Fruit fly (Drosophila melanogaster) whole organism, pupa: ENCODE measurements around the gene CG5781.

ENCODE experiments used
- CG13204 ChIP-seq: fragments of 200-800 bp; sonication (Bioruptor generic); optimal IDR thresholded peaks from 2 replicates; lab custom pipeline; 2018; ENCODE audit warnings: missing biosample characterization, mild to moderate bottlenecking, missing genetic modification characterization, moderate library complexity
- CG14655 ChIP-seq: fragments of 200-800 bp; sonication (Bioruptor generic); optimal IDR thresholded peaks from 3 replicates; lab custom pipeline; 2017; ENCODE audit warnings: mild to moderate bottlenecking, missing biosample characterization, missing genetic modification reagents, missing genetic modification characterization
- CG15710 ChIP-seq: fragments of 200-800 bp; sonication (Bioruptor generic); optimal IDR thresholded peaks from 2 replicates; lab custom pipeline; 2018; ENCODE audit warnings: missing biosample characterization, mild to moderate bottlenecking, missing genetic modification characterization, moderate library complexity
- CG32121 ChIP-seq: fragments of 200-800 bp; sonication (Bioruptor generic); IDR thresholded peaks from 2 replicates; pipeline ENCODE4 v1.3.6; 2022; ENCODE audit warnings: missing biosample characterization, missing genetic modification characterization
- CG4496 ChIP-seq: fragments of 200-800 bp; sonication (Bioruptor generic); IDR thresholded peaks from 3 replicates; pipeline ENCODE4 v1.3.6; 2022; ENCODE audit warnings: missing biosample characterization, missing genetic modification characterization
- CG8301 ChIP-seq: fragments of 200-800 bp; sonication (Bioruptor generic); optimal IDR thresholded peaks from 2 replicates; lab custom pipeline; 2018; ENCODE audit warnings: missing biosample characterization, mild to moderate bottlenecking, missing genetic modification characterization
- Pif1B ChIP-seq: fragments of 200-800 bp; sonication (Bioruptor generic); optimal IDR thresholded peaks from 3 replicates; lab custom pipeline; 2016; ENCODE audit warnings: missing biosample characterization, missing genetic modification characterization
- Snoo ChIP-seq: fragments of 200-800 bp; sonication (Bioruptor generic); optimal IDR thresholded peaks from 3 replicates; lab custom pipeline; 2017; ENCODE audit warnings: missing biosample characterization, mild to moderate bottlenecking, missing genetic modification characterization, inconsistent platforms
- gl ChIP-seq: fragments of 200-800 bp; sonication (Bioruptor generic); optimal IDR thresholded peaks from 2 replicates; lab custom pipeline; 2018; ENCODE audit warnings: missing biosample characterization, mild to moderate bottlenecking, missing genetic modification characterization

DNA sequence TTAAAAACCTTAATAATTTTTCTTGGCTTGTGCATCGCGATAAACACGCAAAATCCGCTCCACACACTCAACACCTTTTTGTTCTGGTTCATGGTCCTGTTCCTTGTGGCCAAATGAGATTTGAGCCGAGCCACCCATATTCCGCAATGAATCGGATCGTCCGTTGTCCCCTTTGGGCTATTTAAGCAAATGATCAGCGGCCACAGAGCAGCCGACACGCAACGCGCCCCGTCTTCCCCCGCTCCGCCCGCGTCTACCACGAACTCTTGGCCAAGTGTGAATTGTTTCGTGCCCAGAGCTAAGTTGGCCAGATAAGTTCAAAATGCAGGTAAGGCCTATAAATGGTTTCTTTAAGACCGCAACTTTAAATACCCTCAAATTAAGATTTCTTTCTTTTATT is 46.1 kb downstream of the CG5781 start:
- TF ChIP-seq CG14655 (GFP tag; lab: Kevin White, UChicago) (no peak), Snoo (tag; lab: Kevin White, UChicago) (no peak), gl (tag; lab: Kevin White, UChicago) (no peak), CG15710 (tag; lab: Kevin White, UChicago) (no peak), CG32121 (GFP tag; lab: Robert Waterston, UW) (no peak), Pif1B (GFP tag; lab: Kevin White, UChicago) (no peak), CG4496 (GFP tag; lab: Robert Waterston, UW) (no peak), CG13204 (no peak), CG8301 (tag; lab: Kevin White, UChicago) (no peak)
